Worm (Caenorhabditis elegans) whole organism, L4 larva: Measurements from ENCODE around the gene ZK688.5.

Experiments used
- ama-1 ChIP-seq: fragments of 150-350 bp; optimal IDR thresholded peaks from 2 replicates; lab custom pipeline; 2014; ENCODE audit warnings: inconsistent platforms, mixed read lengths
- ceh-32 ChIP-seq: sonication (generic microtip); optimal IDR thresholded peaks from 2 replicates; lab custom pipeline; 2016; ENCODE audit warnings: mild to moderate bottlenecking, missing genetic modification characterization, missing compliant biosample characterization; ENCODE audit not compliant: poor library complexity
- jun-1 ChIP-seq: fragments of 150-350 bp; optimal IDR thresholded peaks from 2 replicates; lab custom pipeline; 2014; ENCODE audit warnings: missing biosample characterization, missing genetic modification reagents, missing genetic modification characterization
- pha-4 ChIP-seq, 2 experiments: fragments of 150-350 bp in 1 of 2; fragments of 200-800 bp in 1 of 2; sonication (Bioruptor generic) in 1 of 2; IDR thresholded peaks in 1 of 2; optimal IDR thresholded peaks in 1 of 2; 2 replicates each; pipeline versions ENCODE4 v1.3.6 to Lab custom; 2014 to 2022; ENCODE audit warnings: missing genetic modification characterization in 2 of 2, missing genetic modification reagents in 2 of 2, missing biosample characterization in 1 of 2, missing compliant biosample characterization in 1 of 2
- unc-39 ChIP-seq: sonication (generic microtip); optimal IDR thresholded peaks from 2 replicates; lab custom pipeline; 2017; ENCODE audit warnings: missing biosample characterization, missing genetic modification characterization

ce11 chrIII:7894724-7895123, 3.3 kb upstream of the ZK688.5 start, which contains the start of gene ZK688.4:
- no peak for TF ChIP-seq pha-4 (GFP tag; IDR thresholded peaks at IDR 0.05; lab: Robert Waterston, UW)
- TF ChIP-seq pha-4 (tag; optimal IDR thresholded peaks at IDR 0.05; lab: Kevin White, UChicago), result no peak
- no peak for TF ChIP-seq ama-1
- TF ChIP-seq ceh-32 (tag; lab: Kevin White, UChicago), result no peak
- TF ChIP-seq jun-1 (tag; lab: Kevin White, UChicago), result no peak
- no peak for TF ChIP-seq unc-39 (tag; lab: Kevin White, UChicago)
